Worm (Caenorhabditis elegans) whole organism, L3 larva: Measurements from ENCODE around the gene C14C11.7.

Experiments used
- R02D3.7 ChIP-seq: fragments of 150-350 bp; optimal IDR thresholded peaks from 2 replicates; lab custom pipeline; 2014; ENCODE audit warnings: missing biosample characterization, missing genetic modification characterization
- aly-2 ChIP-seq: fragments of 150-350 bp; optimal IDR thresholded peaks from 2 replicates; lab custom pipeline; 2014; ENCODE audit warnings: missing biosample characterization, missing genetic modification characterization
- ama-1 ChIP-seq: fragments of 150-350 bp; optimal IDR thresholded peaks from 2 replicates; lab custom pipeline; 2018
- ceh-16 ChIP-seq: sonication (generic microtip); optimal IDR thresholded peaks from 2 replicates; lab custom pipeline; 2017; ENCODE audit warnings: missing biosample characterization, missing genetic modification characterization
- ceh-28 ChIP-seq: fragments of 150-350 bp; optimal IDR thresholded peaks from 2 replicates; lab custom pipeline; 2014; ENCODE audit warnings: missing biosample characterization, missing genetic modification reagents, missing genetic modification characterization
- ceh-9 ChIP-seq: sonication (generic microtip); optimal IDR thresholded peaks from 2 replicates; lab custom pipeline; 2018; ENCODE audit warnings: missing biosample characterization, missing genetic modification characterization
- egl-5 ChIP-seq: fragments of 150-350 bp; optimal IDR thresholded peaks from 2 replicates; lab custom pipeline; 2017; ENCODE audit warnings: missing biosample characterization, missing genetic modification reagents, missing genetic modification characterization, inconsistent platforms
- elt-1 ChIP-seq: fragments of 150-350 bp; optimal IDR thresholded peaks from 2 replicates; lab custom pipeline; 2014; ENCODE audit warnings: missing biosample characterization, missing genetic modification characterization
- elt-2 ChIP-seq: sonication (generic microtip); optimal IDR thresholded peaks from 2 replicates; lab custom pipeline; 2016; ENCODE audit warnings: missing genetic modification reagents, mild to moderate bottlenecking, missing genetic modification characterization, missing compliant biosample characterization
- elt-3 ChIP-seq, 3 experiments: fragments of 150-350 bp in 1 of 3; sonication (generic microtip) in 2 of 3; optimal IDR thresholded peaks; 2 replicates in 2 of 3; 4 replicates in 1 of 3; lab custom pipeline; 2014 to 2017; ENCODE audit warnings: missing biosample characterization in 3 of 3, missing genetic modification characterization in 3 of 3
- eor-1 ChIP-seq, 2 experiments: fragments of 150-350 bp; optimal IDR thresholded peaks; 2 replicates each; lab custom pipeline; 2014 to 2018; ENCODE audit warnings: missing biosample characterization in 2 of 2, missing genetic modification characterization in 2 of 2
- fkh-10 ChIP-seq: sonication (generic microtip); optimal IDR thresholded peaks from 2 replicates; lab custom pipeline; 2017; ENCODE audit warnings: missing biosample characterization, missing genetic modification reagents, missing genetic modification characterization
- fkh-2 ChIP-seq: fragments of 150-350 bp; optimal IDR thresholded peaks from 2 replicates; lab custom pipeline; 2014; ENCODE audit warnings: missing biosample characterization, missing genetic modification reagents, missing genetic modification characterization
- hmg-11 ChIP-seq: sonication (generic microtip); optimal IDR thresholded peaks from 2 replicates; lab custom pipeline; 2016; ENCODE audit warnings: missing genetic modification characterization, missing compliant biosample characterization
- jun-1 ChIP-seq: fragments of 150-350 bp; optimal IDR thresholded peaks from 2 replicates; lab custom pipeline; 2014; ENCODE audit warnings: missing biosample characterization, missing genetic modification reagents, missing genetic modification characterization
- lin-15B ChIP-seq: fragments of 150-350 bp; optimal IDR thresholded peaks from 2 replicates; lab custom pipeline; 2014; ENCODE audit warnings: missing biosample characterization, missing genetic modification characterization
- lin-39 ChIP-seq: fragments of 150-350 bp; optimal IDR thresholded peaks from 2 replicates; lab custom pipeline; 2018; ENCODE audit warnings: missing biosample characterization, missing genetic modification reagents, missing genetic modification characterization
- lsy-12 ChIP-seq: sonication (generic microtip); optimal IDR thresholded peaks from 2 replicates; lab custom pipeline; 2016; ENCODE audit warnings: mild to moderate bottlenecking, missing genetic modification characterization, missing compliant biosample characterization
- mml-1 ChIP-seq: fragments of 150-350 bp; sonication (generic microtip); optimal IDR thresholded peaks from 3 replicates; lab custom pipeline; 2014; ENCODE audit warnings: missing biosample characterization, missing genetic modification characterization
- nfya-1 ChIP-seq: sonication (generic microtip); optimal IDR thresholded peaks from 2 replicates; lab custom pipeline; 2017; ENCODE audit warnings: missing genetic modification characterization, mild to moderate bottlenecking, missing compliant biosample characterization, antibody characterized with exemption, moderate library complexity; ENCODE audit not compliant: insufficient read depth
- nhr-11 ChIP-seq: fragments of 150-350 bp; optimal IDR thresholded peaks from 2 replicates; lab custom pipeline; 2014; ENCODE audit warnings: missing biosample characterization, missing genetic modification characterization
- nhr-12 ChIP-seq: fragments of 150-350 bp; optimal IDR thresholded peaks from 2 replicates; lab custom pipeline; 2014; ENCODE audit warnings: missing biosample characterization, missing genetic modification characterization
- nhr-23 ChIP-seq: fragments of 150-350 bp; optimal IDR thresholded peaks from 2 replicates; lab custom pipeline; 2014; ENCODE audit warnings: missing biosample characterization, missing genetic modification reagents, missing genetic modification characterization
- nhr-237 ChIP-seq: fragments of 150-350 bp; optimal IDR thresholded peaks from 2 replicates; lab custom pipeline; 2014; ENCODE audit warnings: missing biosample characterization, missing genetic modification characterization
- nhr-28 ChIP-seq: fragments of 150-350 bp; optimal IDR thresholded peaks from 2 replicates; lab custom pipeline; 2014; ENCODE audit warnings: missing biosample characterization, missing genetic modification characterization
- nhr-43 ChIP-seq: sonication (generic microtip); optimal IDR thresholded peaks from 2 replicates; lab custom pipeline; 2016; ENCODE audit warnings: mild to moderate bottlenecking, missing genetic modification characterization, missing compliant biosample characterization; ENCODE audit not compliant: poor library complexity, severe bottlenecking
- nhr-67 ChIP-seq: fragments of 150-350 bp; optimal IDR thresholded peaks from 2 replicates; lab custom pipeline; 2014; ENCODE audit warnings: missing biosample characterization, missing genetic modification characterization
- nhr-77 ChIP-seq: fragments of 150-350 bp; optimal IDR thresholded peaks from 2 replicates; lab custom pipeline; 2014; ENCODE audit warnings: missing biosample characterization, missing genetic modification characterization
- pqm-1 ChIP-seq: fragments of 150-350 bp; optimal IDR thresholded peaks from 2 replicates; lab custom pipeline; 2017; ENCODE audit warnings: missing biosample characterization, missing genetic modification characterization, inconsistent platforms
- sea-2 ChIP-seq: fragments of 150-350 bp; sonication (generic microtip); optimal IDR thresholded peaks from 4 replicates; lab custom pipeline; 2014; ENCODE audit warnings: missing biosample characterization, missing genetic modification reagents, missing genetic modification characterization
- snpc-4 ChIP-seq: fragments of 150-350 bp; optimal IDR thresholded peaks from 2 replicates; lab custom pipeline; 2014; ENCODE audit warnings: missing biosample characterization, missing genetic modification characterization
- unc-39 ChIP-seq: sonication (generic microtip); optimal IDR thresholded peaks from 4 replicates; lab custom pipeline; 2017; ENCODE audit warnings: missing biosample characterization, missing genetic modification characterization
- unc-62 ChIP-seq: fragments of 150-350 bp; sonication (generic microtip); optimal IDR thresholded peaks from 4 replicates; lab custom pipeline; 2014; ENCODE audit warnings: missing biosample characterization, missing genetic modification reagents, missing genetic modification characterization
- zag-1 ChIP-seq: fragments of 150-350 bp; optimal IDR thresholded peaks from 2 replicates; lab custom pipeline; 2014; ENCODE audit warnings: missing biosample characterization, missing genetic modification characterization
- ztf-11 ChIP-seq: fragments of 150-350 bp; optimal IDR thresholded peaks from 2 replicates; lab custom pipeline; 2014; ENCODE audit warnings: missing biosample characterization, missing genetic modification characterization
- ztf-4 ChIP-seq: fragments of 150-350 bp; optimal IDR thresholded peaks from 2 replicates; lab custom pipeline; 2014; ENCODE audit warnings: missing biosample characterization, missing genetic modification characterization

C14C11.7 gene

DNA sequence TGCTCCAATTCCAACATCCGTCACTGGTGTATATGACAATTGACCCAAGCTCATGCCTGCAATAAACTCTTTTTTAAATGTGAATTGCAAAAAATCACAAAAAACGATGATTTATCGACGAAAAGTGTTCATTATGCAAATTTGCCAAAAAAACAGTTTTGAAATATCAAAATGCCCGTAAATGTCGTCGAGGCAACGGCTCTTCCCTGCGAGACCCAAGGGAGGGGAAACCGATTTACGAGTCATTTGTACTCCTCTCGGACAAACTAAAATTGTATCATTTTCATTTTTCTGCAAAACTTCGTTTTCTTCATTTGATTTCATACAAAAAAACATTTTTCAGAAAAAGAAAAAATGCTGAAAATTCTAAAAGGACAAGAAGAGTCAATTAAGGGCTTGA lies 18.6 kb upstream of the C14C11.7 start, which contains the start of the genes hmgs-1 and F25B4.4 (continued):
- TF ChIP-seq nhr-77 (tag; lab: Kevin White, UChicago) (peak; percentile 61), snpc-4 (tag; lab: Kevin White, UChicago) (peak; percentile 67), R02D3.7 (tag; lab: Kevin White, UChicago) (peak; percentile 100), unc-62 (GFP tag; lab: Kevin White, UChicago) (no peak), lsy-12 (tag; lab: Kevin White, UChicago) (peak; percentile 79), nhr-11 (tag; lab: Kevin White, UChicago) (peak; percentile 49), ceh-28 (tag; lab: Kevin White, UChicago) (peak; percentile 76), fkh-2 (tag; lab: Kevin White, UChicago) (no peak), elt-1 (tag; lab: Kevin White, UChicago) (peak; percentile 37), zag-1 (tag; lab: Kevin White, UChicago) (no peak), nhr-67 (tag; lab: Kevin White, UChicago) (no peak), sea-2 (no peak), lin-15B (tag; lab: Kevin White, UChicago) (peak; percentile 97), egl-5 (peak; percentile 94), ceh-16 (tag; lab: Kevin White, UChicago) (no peak), eor-1 (tag; optimal IDR thresholded peaks at IDR 0.05; lab: Kevin White, UChicago) (no peak), nhr-23 (tag; lab: Kevin White, UChicago) (peak; percentile 95), pqm-1 (tag; lab: Kevin White, UChicago) (peak; percentile 81), jun-1 (tag; lab: Kevin White, UChicago) (peak; percentile 85)

ce11 chrV:5682530-5682929 lies 16.6 kb upstream of the C14C11.7 start, which contains the start of gene prp-39:
TSS of gene prp-39 (minus strand) at chrV:5682630.
- no peak for TF ChIP-seq eor-1 (tag; optimal IDR thresholded peaks at IDR 0.05; lab: Kevin White, UChicago)
- no peak for TF ChIP-seq ama-1
- TF ChIP-seq nhr-28 (tag; lab: Kevin White, UChicago): no peak
- no peak for TF ChIP-seq mml-1 (tag; lab: Kevin White, UChicago)
- TF ChIP-seq ztf-11 (tag; lab: Kevin White, UChicago): no peak
- TF ChIP-seq unc-62 (GFP tag; lab: Kevin White, UChicago): no peak

DNA sequence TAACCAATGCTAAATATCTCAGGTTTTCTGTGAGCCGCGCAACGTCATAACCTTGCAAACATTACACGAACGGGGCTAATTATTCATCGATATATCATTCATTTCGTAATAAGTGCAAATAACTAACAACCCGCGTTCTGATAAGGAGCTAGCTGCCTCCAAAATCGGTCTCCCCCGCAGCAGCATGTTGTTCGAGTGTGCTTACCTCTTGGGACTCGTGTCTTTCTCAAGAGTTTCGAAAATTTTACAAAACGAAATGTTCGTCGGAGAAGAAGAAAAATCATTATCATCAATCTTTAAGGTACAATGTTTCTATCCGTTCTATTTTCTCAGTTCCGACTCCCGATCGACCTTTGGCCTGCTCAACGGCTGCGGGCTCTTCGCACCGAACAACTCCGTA lies 12.1 kb upstream of the C14C11.7 start:
- TF ChIP-seq nhr-28 (tag; lab: Kevin White, UChicago) (no peak), jun-1 (tag; lab: Kevin White, UChicago) (no peak), lsy-12 (tag; lab: Kevin White, UChicago) (no peak), ztf-11 (tag; lab: Kevin White, UChicago) (no peak), fkh-10 (GFP tag; lab: Kevin White, UChicago) (no peak), nhr-67 (tag; lab: Kevin White, UChicago) (no peak), hmg-11 (tag; lab: Kevin White, UChicago) (no peak), aly-2 (tag; lab: Kevin White, UChicago) (no peak), nhr-11 (tag; lab: Kevin White, UChicago) (no peak), nfya-1 (tag; lab: Kevin White, UChicago) (no peak)

- TF ChIP-seq ztf-11 (tag; lab: Kevin White, UChicago) (no peak), elt-3 (tag; optimal IDR thresholded peaks at IDR 0.05; lab: Kevin White, UChicago) (no peak), pqm-1 (tag; lab: Kevin White, UChicago) (no peak), lin-39 (tag; lab: Kevin White, UChicago) (no peak), ama-1 (no peak), unc-39 (tag; lab: Kevin White, UChicago) (no peak), ceh-16 (tag; lab: Kevin White, UChicago) (no peak), nhr-28 (tag; lab: Kevin White, UChicago) (no peak), nhr-12 (tag; lab: Kevin White, UChicago) (no peak), elt-2 (tag; lab: Kevin White, UChicago) (no peak), egl-5 (no peak), nhr-237 (no peak)
Measured at ce11 chrV:5676011-5676410, 10.1 kb upstream of the C14C11.7 start, which contains the start of gene pqn-13. TSS of gene pqn-13 (minus strand) at chrV:5676111.

DNA sequence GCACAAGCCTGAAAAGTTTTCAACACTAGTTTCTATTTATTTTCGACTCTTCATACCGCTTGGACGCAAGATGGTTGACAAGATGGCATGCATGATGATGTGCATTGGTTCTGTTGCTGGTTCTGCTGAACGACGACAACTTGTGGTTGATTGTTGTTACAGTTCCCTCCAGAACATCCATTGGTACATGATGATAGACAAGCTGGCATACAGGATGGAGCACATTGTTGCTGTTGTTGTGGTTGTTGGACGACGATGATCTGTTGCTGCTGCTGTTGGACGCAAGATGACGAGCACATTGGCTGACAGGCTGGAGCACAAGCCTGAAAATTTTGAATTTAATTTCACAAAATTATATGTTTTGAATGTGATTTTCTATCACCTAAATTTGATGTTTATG lies 6.4 kb upstream of the C14C11.7 start:
- TF ChIP-seq nhr-12 (tag; lab: Kevin White, UChicago) (no peak), ztf-4 (tag; lab: Kevin White, UChicago) (no peak), mml-1 (tag; lab: Kevin White, UChicago) (no peak), nhr-28 (tag; lab: Kevin White, UChicago) (no peak), lin-15B (tag; lab: Kevin White, UChicago) (no peak), nhr-43 (tag; lab: Kevin White, UChicago) (no peak), sea-2 (no peak), ceh-9 (tag; lab: Kevin White, UChicago) (no peak)
